Worm (Caenorhabditis elegans): Measurements from ENCODE around the gene ceh-18.

The ceh-18 gene

DNA sequence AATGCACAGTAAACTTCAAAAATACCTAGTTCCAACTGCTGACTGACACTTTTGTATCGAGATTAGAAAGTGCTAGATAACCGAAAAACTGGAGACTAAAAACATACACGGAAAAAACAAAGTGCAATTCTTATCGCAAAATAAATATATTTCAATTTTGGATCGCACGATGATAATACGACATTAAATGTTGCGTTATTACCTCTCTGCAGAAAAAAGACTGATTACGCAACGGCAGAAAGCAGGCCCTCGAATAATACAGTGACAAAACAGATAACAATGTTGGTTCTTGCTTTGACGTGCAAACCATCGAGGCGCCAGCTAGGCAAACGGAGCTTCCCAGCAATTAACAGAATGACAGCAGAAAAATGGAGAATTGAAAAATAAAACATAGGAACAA lies 33.7 kb downstream of the ceh-18 start:
- no peak for TF ChIP-seq unc-62 (GFP tag; optimal IDR thresholded peaks at IDR 0.05)

DNA sequence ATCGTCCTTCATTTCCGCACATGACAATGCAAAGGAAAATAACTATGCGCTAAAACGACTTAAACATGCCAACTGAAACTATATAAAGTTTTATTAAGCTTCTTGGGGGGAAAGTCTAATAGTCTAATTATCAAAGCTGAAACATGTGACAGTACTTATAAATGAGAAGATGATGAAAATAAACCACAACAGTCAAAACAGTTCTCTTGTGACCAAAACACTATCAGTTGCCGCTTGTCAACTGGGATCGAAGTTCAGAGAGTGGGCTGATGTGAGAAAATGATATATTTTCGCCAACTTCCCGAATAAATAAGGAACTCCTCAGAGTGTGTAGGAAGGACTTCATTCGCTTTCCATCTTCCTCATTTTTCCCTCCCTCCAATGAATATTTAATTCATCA lies 35.5 kb downstream of the ceh-18 start:
- no peak for TF ChIP-seq unc-62 (GFP tag; optimal IDR thresholded peaks at IDR 0.05)

DNA sequence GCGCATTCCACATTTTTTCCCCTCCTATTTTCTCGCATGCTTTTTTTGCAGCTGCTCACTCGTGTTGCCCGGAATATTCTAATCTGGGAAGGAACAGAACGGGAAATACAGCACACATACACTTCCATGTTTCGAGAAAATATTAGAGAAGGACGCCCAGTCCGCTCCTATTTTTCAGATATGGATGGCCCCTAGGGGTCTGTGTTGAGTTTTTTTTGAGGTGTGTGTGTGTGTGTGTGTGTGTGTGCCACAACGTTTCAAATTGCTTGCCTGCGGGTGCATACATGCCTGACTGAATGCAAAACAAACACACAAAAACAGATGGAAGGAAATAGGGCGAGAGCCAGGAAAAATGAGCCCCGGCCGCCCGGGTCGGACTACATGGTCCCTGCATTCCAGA lies 36.0 kb downstream of the ceh-18 start:
- TF ChIP-seq unc-62 (GFP tag; optimal IDR thresholded peaks at IDR 0.05): no peak

DNA sequence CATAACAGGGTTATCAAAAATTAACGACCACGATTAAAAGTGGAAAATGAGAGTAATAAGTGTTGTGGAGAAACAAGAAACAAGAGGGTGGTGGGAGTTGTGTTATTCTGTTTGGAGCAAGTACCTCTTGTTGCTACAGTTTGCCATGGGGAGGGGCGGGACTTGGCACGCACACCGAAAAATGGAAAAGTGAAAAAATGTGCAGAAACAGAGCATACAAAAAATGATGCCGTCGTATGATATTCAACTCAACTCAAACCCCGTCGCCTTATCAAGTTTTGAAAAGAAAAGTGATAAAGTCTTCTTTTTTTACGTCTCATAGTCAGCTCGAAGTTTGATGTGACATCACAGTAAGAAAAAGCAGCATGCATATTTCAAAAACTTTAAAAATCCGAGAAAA lies 36.9 kb downstream of the ceh-18 start:
- no peak for TF ChIP-seq unc-62 (GFP tag; optimal IDR thresholded peaks at IDR 0.05)

DNA sequence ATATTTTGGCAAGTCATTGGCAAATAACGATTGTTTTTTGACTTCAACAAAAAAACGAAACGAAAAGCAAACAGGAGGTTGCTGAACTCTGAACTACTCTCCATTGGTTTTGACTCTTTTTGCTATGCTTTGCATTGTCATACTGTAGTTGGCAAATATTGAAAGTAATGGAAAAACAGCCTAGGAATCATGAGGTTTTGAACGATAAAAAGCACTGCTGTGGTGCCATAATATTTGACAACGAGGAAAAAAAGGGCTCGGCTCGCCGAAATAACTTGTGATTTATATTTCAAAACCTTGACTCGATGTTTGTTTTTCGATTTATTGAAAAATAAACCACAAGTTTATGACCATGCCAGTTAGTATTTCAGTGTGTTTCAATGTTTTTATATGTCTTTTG lies 37.9 kb downstream of the ceh-18 start:
- no peak for TF ChIP-seq unc-62 (GFP tag; optimal IDR thresholded peaks at IDR 0.05)

DNA sequence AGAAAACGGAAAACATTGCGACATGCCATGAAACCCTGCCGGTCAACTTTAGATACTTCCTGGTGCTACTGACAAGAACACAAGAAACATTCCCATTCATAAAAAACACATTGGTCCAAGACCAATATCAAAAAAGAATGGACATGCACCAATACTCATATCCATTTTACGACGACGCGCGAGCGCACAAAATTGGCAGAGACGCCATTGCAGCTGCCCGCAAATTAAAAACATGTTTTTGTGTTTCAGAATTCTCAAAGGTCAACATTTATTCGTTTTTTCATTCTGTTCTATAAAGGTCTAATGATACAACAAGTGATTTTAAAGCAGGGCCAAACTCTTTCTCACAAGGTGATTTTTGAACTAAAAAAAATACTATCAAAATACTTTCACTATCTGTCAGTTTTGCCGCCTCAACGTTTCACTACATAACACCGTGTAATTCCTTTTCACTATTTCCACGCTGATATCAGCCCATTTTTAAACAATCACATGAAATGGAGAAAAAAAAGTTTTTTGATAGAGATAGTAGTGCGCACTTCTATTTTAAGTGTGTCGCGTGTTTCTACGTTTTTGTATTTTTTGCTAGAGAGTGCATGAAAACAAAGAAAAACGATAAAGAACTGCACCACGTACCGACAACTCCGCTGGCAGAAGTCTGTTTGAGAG lies 38.6 kb downstream of the ceh-18 start:
- TF ChIP-seq unc-62 (GFP tag; optimal IDR thresholded peaks at IDR 0.05): no peak

DNA sequence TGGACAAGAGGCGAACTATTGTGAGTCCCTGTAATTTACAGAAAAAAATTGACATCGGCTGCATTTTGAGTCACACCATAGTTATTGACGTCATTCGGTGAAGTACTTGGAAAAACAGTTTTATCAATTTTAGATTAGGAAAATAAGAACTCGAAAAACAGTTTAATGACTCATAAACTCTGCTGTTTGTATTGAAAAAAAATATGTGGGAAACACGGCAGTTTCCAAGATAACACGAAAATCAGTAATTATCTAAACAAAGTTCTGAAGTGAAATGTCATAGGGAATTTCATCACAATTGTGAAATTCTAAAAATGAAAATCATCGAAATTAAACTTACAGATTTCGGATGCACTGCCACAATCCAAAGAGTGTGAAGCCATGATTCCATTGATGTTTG lies 42.8 kb downstream of the ceh-18 start:
- no peak for TF ChIP-seq unc-62 (GFP tag; optimal IDR thresholded peaks at IDR 0.05)

DNA sequence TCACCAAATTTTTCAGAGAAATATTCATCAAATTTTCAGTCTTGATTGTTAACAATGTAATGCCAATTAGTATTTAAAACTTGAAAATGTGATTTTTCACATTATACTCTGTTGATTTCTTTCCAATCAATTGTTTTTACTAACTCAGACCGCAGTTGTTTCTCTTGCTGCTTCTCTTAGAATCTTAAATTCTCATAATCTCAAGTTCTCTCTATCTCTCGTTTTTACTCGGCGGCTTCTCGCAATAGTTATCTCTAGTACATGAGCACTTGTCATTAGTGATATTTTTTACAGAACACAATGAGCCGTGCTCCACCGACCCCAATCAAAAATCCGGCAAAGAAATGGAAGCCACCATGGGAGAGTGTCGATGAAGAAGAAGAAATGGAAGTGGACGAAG lies 50.4 kb downstream of the ceh-18 start, which contains the start of gene F35A5.1:
Gene F35A5.1, plus strand, starts transcription at position 301 of the 400 bp plus-strand sequence.
- no peak for TF ChIP-seq unc-62 (GFP tag; optimal IDR thresholded peaks at IDR 0.05)

DNA sequence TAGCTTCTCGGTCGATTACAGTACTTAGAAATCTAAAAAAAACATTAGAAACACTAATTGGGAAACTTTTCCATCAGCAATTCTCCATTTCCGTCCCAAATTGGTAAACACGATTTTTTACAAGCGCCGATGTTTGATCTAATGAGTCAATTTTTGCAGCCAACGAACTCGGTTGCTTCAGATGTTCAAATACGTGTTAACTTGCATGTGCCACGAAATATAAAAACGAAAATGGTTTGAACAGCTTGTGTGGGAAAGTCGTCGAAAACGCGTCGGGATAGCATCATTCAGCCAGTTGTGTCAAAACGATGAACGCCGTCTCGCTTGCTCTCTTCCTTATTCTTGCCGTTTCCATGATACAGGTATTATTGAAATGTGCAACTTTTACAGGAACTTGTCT lies 52.8 kb downstream of the ceh-18 start, which contains the start of gene F35A5.2:
Gene F35A5.2, plus strand, starts transcription at position 301 of the 400 bp plus-strand sequence.
- no peak for TF ChIP-seq unc-62 (GFP tag; optimal IDR thresholded peaks at IDR 0.05)

DNA sequence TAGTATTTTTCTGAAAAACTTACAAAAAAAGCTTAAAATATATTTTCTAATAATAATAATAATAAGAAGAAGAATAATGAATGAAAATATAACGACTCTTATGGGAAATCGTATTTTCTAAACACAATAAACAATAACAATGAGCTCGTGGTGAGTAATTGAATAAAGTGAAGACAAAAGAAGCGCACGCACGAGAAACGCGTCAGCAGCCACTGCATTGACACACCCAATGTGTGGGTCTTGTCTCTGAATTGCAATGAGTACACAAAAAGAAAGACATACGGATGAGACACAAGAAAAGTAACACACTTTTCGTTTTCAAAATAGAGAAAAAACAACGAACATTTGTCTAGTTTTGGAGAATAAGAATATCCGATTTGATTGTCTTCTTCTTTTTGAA lies 54.3 kb downstream of the ceh-18 start, which contains the start of gene F35A5.8:
Gene F35A5.8, minus strand, starts transcription at position 151 of the 400 bp plus-strand sequence.
- no peak for TF ChIP-seq unc-62 (GFP tag; optimal IDR thresholded peaks at IDR 0.05)

DNA sequence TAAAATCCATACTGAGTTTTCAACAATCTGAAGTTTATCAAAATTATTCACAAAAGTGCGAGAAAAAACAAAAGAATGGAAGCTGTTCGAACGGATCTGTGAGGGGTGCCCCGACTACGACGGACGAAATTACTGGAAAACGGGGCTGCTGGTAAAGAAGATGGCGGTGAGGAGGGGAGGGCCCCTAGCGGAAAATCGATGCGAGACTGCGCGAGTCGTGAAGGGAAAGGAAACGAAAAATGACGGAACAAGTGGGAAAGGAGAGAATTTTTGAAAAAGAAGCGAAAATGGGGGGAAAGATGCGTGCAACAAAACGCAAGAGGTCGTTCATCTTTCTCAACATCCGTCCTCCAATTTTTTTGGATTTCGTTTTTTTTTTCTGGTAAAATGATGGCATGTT lies 54.9 kb downstream of the ceh-18 start:
- no peak for TF ChIP-seq unc-62 (GFP tag; optimal IDR thresholded peaks at IDR 0.05)

DNA sequence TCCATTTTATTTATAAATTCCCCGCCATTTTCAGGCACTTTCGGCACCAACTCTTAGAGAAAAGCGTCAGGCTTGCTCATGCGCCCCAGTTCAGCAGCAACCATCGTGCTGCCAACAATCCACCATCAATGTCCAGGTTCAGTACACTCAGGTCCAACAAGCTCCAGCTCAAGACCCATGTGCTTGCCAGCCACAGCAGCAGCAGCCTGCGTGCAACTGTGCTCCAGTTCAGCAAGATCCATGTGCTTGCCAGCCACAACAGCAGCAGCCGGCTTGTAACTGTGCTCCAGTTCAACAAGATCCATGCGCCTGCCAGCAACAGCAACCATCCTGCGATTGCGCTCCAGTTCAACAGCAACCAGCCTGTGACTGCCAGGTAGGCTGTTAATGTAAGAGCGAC lies 59.3 kb downstream of the ceh-18 start:
- no peak for TF ChIP-seq unc-62 (GFP tag; optimal IDR thresholded peaks at IDR 0.05)

DNA sequence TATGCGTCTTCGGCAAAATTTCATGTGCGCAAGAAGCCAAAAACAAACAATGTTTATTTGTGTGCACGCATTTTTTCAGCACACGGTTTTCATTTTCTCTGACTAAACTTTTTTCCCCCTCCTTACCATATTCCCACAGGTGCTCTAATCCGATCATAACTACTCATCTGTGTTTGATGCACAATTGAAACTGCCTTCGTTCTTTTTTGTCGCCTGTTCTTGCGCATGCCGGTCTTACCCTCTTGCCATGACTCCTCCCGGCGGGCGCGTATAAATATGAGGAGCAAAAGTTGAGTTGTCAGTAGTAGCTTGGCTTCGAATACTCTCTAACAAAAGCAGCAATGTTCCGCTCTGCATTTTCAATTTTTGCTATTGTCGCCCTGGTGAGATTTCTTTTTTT lies 59.7 kb downstream of the ceh-18 start, which contains the start of gene abu-10:
Gene abu-10, plus strand, starts transcription at position 301 of the 400 bp plus-strand sequence.
- no peak for TF ChIP-seq unc-62 (GFP tag; optimal IDR thresholded peaks at IDR 0.05)

DNA sequence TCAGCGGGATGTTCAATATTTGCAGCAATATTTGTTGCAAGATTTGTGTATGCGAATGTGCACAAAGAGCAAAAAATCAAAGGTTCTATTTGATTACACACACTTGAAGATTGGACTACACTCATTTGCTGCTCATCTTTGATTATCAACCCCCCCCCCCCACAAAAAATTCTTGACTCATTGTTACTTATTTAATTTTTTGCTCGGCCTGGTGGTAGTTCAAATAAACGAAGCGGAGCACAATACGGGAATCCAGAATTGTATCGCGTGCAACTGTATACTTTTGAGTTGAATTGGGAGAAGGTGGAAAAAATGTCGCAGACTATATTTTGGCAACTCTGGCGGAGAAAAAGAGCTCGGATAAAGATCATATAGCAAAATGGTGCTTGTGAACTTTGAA lies 62.0 kb downstream of the ceh-18 start, which contains the start of gene F35A5.5:
Gene F35A5.5, minus strand, starts transcription at position 101 of the 400 bp plus-strand sequence.
- no peak for TF ChIP-seq unc-62 (GFP tag; optimal IDR thresholded peaks at IDR 0.05)

DNA sequence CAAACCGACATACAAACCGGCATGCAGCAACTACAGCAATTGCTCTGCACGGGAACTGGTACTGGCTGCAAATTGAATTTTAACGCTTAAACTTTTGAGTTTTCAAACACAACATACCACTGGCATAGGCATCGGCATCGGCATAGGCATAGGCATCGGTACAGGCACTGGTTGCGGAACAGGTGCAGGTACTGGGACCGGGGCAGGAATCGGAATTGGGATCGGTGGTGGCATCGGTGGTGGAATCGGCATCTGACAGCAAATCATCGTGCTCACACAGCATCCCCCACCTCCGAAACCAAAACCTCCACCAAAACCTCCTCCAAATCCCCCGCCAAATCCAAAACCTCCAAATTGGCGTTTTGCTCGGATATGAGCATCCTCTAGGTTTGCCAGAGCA lies 63.4 kb downstream of the ceh-18 start:
- no peak for TF ChIP-seq unc-62 (GFP tag; optimal IDR thresholded peaks at IDR 0.05)

DNA sequence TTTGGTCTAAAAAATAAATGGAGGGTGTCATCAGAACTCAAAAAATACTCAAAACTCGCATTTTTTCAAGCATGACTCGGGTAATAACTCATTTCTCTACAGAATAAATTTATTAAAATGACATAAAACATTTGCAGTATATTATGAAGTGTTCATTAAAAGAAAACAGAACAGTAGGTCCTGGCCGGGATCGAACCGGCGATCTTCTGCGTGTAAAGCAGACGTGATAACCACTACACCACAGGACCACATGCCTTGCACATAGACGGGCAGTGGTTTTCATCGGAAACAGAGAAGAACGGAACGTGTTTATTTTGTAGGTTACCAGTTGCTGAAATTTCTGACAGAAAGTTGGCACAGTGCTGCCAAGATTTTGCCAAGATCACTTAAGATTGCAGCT lies 64.2 kb downstream of the ceh-18 start:
- TF ChIP-seq unc-62 (GFP tag; optimal IDR thresholded peaks at IDR 0.05): no peak
